Worm (Caenorhabditis elegans): ENCODE measurements around the gene phy-2.

DNA sequence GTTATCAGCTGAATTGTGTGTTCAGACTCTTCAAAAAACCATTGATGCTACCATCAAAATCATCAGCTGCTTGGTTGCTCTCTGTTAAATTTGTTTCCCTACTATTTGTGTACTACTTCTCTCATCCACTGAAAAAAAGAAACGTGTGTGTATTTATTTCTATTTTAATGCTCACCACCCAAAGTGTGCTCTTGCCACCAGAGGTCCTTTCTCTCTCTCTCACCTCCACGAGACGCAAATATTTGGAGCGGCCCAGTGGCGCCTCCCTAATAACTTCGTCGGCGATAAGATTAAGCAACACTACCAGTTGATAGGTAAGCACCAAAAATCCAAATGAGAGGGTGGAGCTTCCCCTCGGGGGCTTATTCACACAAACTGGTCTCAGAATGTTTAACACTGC lies 15.0 kb downstream of the phy-2 start:
- TF ChIP-seq mep-1 (tag; optimal IDR thresholded peaks at IDR 0.05) (no peak), ceh-82 (tag; optimal IDR thresholded peaks at IDR 0.05) (no peak), pag-3 (tag; optimal IDR thresholded peaks at IDR 0.05; ENCODE audit: borderline replicate concordance, insufficient read depth) (no peak), aly-2 (tag; optimal IDR thresholded peaks at IDR 0.05) (no peak), efl-1 (optimal IDR thresholded peaks at IDR 0.05) (no peak), efl-1 (GFP tag; optimal IDR thresholded peaks at IDR 0.05 in 1 of 2) (peak in 1 of 2 experiments; percentile 19), zag-1 (tag; optimal IDR thresholded peaks at IDR 0.05) (no peak), irx-1 (tag; optimal IDR thresholded peaks at IDR 0.05) (no peak), nhr-237 (tag; optimal IDR thresholded peaks at IDR 0.05) (no peak), ztf-11 (tag; optimal IDR thresholded peaks at IDR 0.05) (no peak), sptf-1 (tag; optimal IDR thresholded peaks at IDR 0.05) (no peak), rnt-1 (tag; optimal IDR thresholded peaks at IDR 0.05) (no peak), snpc-4 (tag; optimal IDR thresholded peaks at IDR 0.05) (no peak)
